Worm (Caenorhabditis elegans): ENCODE measurements around the gene Y75B8A.25.

Gene Y75B8A.25

ce11 chrIII:12318794-12319193 lies 45.0 kb downstream of the Y75B8A.25 start, which contains the start of gene Y75B8A.28:
TSS of gene Y75B8A.28 (plus strand) at chrIII:12319089.
- TF ChIP-seq lsl-1 (GFP tag; optimal IDR thresholded peaks at IDR 0.05) = no peak
- peak in 1 of 2 experiments; percentile 26 for TF ChIP-seq let-607 (tag; optimal IDR thresholded peaks at IDR 0.05)
- TF ChIP-seq nhr-80 (tag; optimal IDR thresholded peaks at IDR 0.05) = peak; percentile 90
- TF ChIP-seq atf-7 (tag; optimal IDR thresholded peaks at IDR 0.05) = peak; percentile 49
- no peak for TF ChIP-seq cebp-1 (GFP tag; IDR thresholded peaks at IDR 0.05)
- TF ChIP-seq cebp-1 (tag; optimal IDR thresholded peaks at IDR 0.05) = peak; percentile 8
- TF ChIP-seq lir-1 (GFP tag; conservative IDR thresholded peaks at IDR 0.05) = no peak
- TF ChIP-seq unc-62 (GFP tag; optimal IDR thresholded peaks at IDR 0.05) = peak; percentile 77
- peak; percentile 80 for TF ChIP-seq ztf-22 (GFP tag; optimal IDR thresholded peaks at IDR 0.05)

- TF ChIP-seq attf-5 (GFP tag; optimal IDR thresholded peaks at IDR 0.05) = peak; percentile 19
- no peak for TF ChIP-seq attf-6 (GFP tag; IDR thresholded peaks at IDR 0.05)
- TF ChIP-seq atf-7 (tag; optimal IDR thresholded peaks at IDR 0.05) = peak; percentile 64
- TF ChIP-seq snpc-3.4 (tag; optimal IDR thresholded peaks at IDR 0.05) = no peak
- peak; percentile 50; the same call in 1 of the 2 replicates for TF ChIP-seq dox-1 (GFP tag; IDR thresholded peaks at IDR 0.05)
- no peak for TF ChIP-seq aptf-2 (GFP tag; conservative IDR thresholded peaks at IDR 0.05)
- TF ChIP-seq nhr-80 (tag; optimal IDR thresholded peaks at IDR 0.05) = peak; percentile 91
- TF ChIP-seq lin-40 (tag; optimal IDR thresholded peaks at IDR 0.05) = peak; percentile 22
- no peak for TF ChIP-seq him-1 (tag; optimal IDR thresholded peaks at IDR 0.05)
- no peak for TF ChIP-seq pha-4 (tag; optimal IDR thresholded peaks at IDR 0.05)
- TF ChIP-seq cebp-1 (GFP tag; IDR thresholded peaks at IDR 0.05) = no peak
- TF ChIP-seq cebp-1 (tag; optimal IDR thresholded peaks at IDR 0.05) = peak; percentile 49
- no peak for TF ChIP-seq ZK185.1 (tag; optimal IDR thresholded peaks at IDR 0.05; ENCODE audit: poor library complexity, severe bottlenecking)
- TF ChIP-seq tbp1 (GFP tag; optimal IDR thresholded peaks at IDR 0.05) = peak; percentile 36
- peak; percentile 78 to 86 for TF ChIP-seq let-607 (tag; optimal IDR thresholded peaks at IDR 0.05)
- TF ChIP-seq lin-35 (GFP tag; optimal IDR thresholded peaks at IDR 0.05) = no peak
- no peak for TF ChIP-seq C17E4.6 (GFP tag; IDR thresholded peaks at IDR 0.05)
- peak; percentile 41 for TF ChIP-seq ets-4 (GFP tag; optimal IDR thresholded peaks at IDR 0.05)
- TF ChIP-seq somi-1 (GFP tag; optimal IDR thresholded peaks at IDR 0.05) = no peak
- peak; percentile 43; the same call in 1 of the 2 replicates for TF ChIP-seq hmg-1.2 (GFP tag; IDR thresholded peaks at IDR 0.05)
- peak; percentile 20 for TF ChIP-seq nhr-90 (tag; optimal IDR thresholded peaks at IDR 0.05)
These were observed 51.4 kb downstream of the Y75B8A.25 start for ce11 chrIII:12325284-12325683.

- TF ChIP-seq ceh-91 (GFP tag; IDR thresholded peaks at IDR 0.05) (no peak), zfh-2 (GFP tag; conservative IDR thresholded peaks at IDR 0.05) (peak; percentile 77; the same call in 1 of the 2 replicates), hmg-1.2 (GFP tag; IDR thresholded peaks at IDR 0.05) (no peak), egrh-3 (GFP tag; IDR thresholded peaks at IDR 0.05) (peak; percentile 78), fkh-3 (tag; optimal IDR thresholded peaks at IDR 0.05) (no peak), Y53G8AR.9 (GFP tag; conservative IDR thresholded peaks at IDR 0.05) (no peak), nhr-80 (tag; optimal IDR thresholded peaks at IDR 0.05) (peak; percentile 72), ccch-3 (GFP tag; optimal IDR thresholded peaks at IDR 0.05) (no peak), snpc-4 (GFP tag; optimal IDR thresholded peaks at IDR 0.05) (no peak), snpc-4 (tag; optimal IDR thresholded peaks at IDR 0.05) (no peak), cebp-1 (GFP tag; IDR thresholded peaks at IDR 0.05) (no peak), cebp-1 (tag; optimal IDR thresholded peaks at IDR 0.05) (peak; percentile 62), him-1 (tag; optimal IDR thresholded peaks at IDR 0.05) (no peak), mcd-1 (GFP tag; IDR thresholded peaks at IDR 0.05) (0 out of 2 replicates have a peak, but pooled peaks have one; percentile 14), B0336.3 (GFP tag; IDR thresholded peaks at IDR 0.05) (peak; percentile 55; the same call in 1 of the 2 replicates), dpff-1 (tag; optimal IDR thresholded peaks at IDR 0.05) (no peak), tbp1 (GFP tag; optimal IDR thresholded peaks at IDR 0.05) (no peak), atf-7 (tag; optimal IDR thresholded peaks at IDR 0.05) (peak; percentile 67), let-607 (tag; optimal IDR thresholded peaks at IDR 0.05) (peak in 1 of 2 experiments; percentile 17), nfyb-1 (GFP tag; IDR thresholded peaks at IDR 0.05) (0 out of 2 replicates have a peak, but pooled peaks have one; percentile 32), ets-4 (GFP tag; optimal IDR thresholded peaks at IDR 0.05) (peak; percentile 83)
These were observed 53.7 kb downstream of the Y75B8A.25 start, which contains the start of the genes zip-12 and Y75B8A.63 for ce11 chrIII:12327528-12327997. TSS of gene zip-12 (plus strand) at chrIII:12327914. TSS of gene Y75B8A.63 (plus strand) at chrIII:12327947.

Data from whole organism, young adult.